In genomic region chrX:10599719-10600155, ce11 we compare ENCODE assay signal across 1 worm cellular context.
A peak's percentile ranks its signal among the peaks of the same experiment; 100 is the strongest.
TF ChIP-seq lines count a peak whose summit lies in the region.

No protein-coding gene starts in this region.

TF ChIP-seq in whole organism, L1 larva, 84 proteins besides CTCF, POLR2A, EP300 and RAD21 (continued from another document):
- TF ChIP-seq sup-37 (GFP tag; optimal IDR thresholded peaks at IDR 0.05; lab: Kevin White, UChicago) (no peak), C34B4.2 (tag; optimal IDR thresholded peaks at IDR 0.05; lab: Kevin White, UChicago) (no peak), dsc-1 (tag; optimal IDR thresholded peaks at IDR 0.05; lab: Kevin White, UChicago) (peak; percentile 83), ceh-8 (GFP tag; optimal IDR thresholded peaks at IDR 0.05; lab: Kevin White, UChicago) (no peak), isw-1 (GFP tag; IDR thresholded peaks at IDR 0.05; lab: Robert Waterston, UW) (no peak), unc-86 (tag; optimal IDR thresholded peaks at IDR 0.05; lab: Kevin White, UChicago) (no peak), nhr-237 (tag; optimal IDR thresholded peaks at IDR 0.05; lab: Kevin White, UChicago) (no peak), pqm-1 (tag; optimal IDR thresholded peaks at IDR 0.05; lab: Kevin White, UChicago) (no peak), zip-4 (GFP tag; optimal IDR thresholded peaks at IDR 0.05; lab: Kevin White, UChicago) (no peak), efl-3 (GFP tag; optimal IDR thresholded peaks at IDR 0.05; lab: Kevin White, UChicago) (no peak), nhr-28 (tag; optimal IDR thresholded peaks at IDR 0.05; lab: Kevin White, UChicago) (no peak), unc-30 (tag; optimal IDR thresholded peaks at IDR 0.05; lab: Kevin White, UChicago) (no peak), lsy-2 (tag; optimal IDR thresholded peaks at IDR 0.05; lab: Kevin White, UChicago) (peak in 1 of 2 experiments; percentile 33), mef-2 (tag; optimal IDR thresholded peaks at IDR 0.05; lab: Kevin White, UChicago) (no peak), mep-1 (tag; optimal IDR thresholded peaks at IDR 0.05; lab: Kevin White, UChicago) (peak; percentile 9), ets-5 (GFP tag; IDR thresholded peaks at IDR 0.05; lab: Robert Waterston, UW) (no peak), ceh-63 (GFP tag; optimal IDR thresholded peaks at IDR 0.05; lab: Kevin White, UChicago) (no peak), nhr-11 (tag; optimal IDR thresholded peaks at IDR 0.05; lab: Kevin White, UChicago) (no peak), hpl-2 (GFP tag; optimal IDR thresholded peaks at IDR 0.05; lab: Kevin White, UChicago) (no peak), fkh-10 (GFP tag; optimal IDR thresholded peaks at IDR 0.05; lab: Kevin White, UChicago) (no peak), lir-3 (tag; optimal IDR thresholded peaks at IDR 0.05; lab: Kevin White, UChicago; ENCODE audit: poor library complexity) (no peak), mab-9 (GFP tag; IDR thresholded peaks at IDR 0.05; lab: Robert Waterston, UW) (0 out of 2 replicates have a peak, but pooled peaks have one; percentile 37), ces-1 (GFP tag; optimal IDR thresholded peaks at IDR 0.05; lab: Kevin White, UChicago) (no peak), nhr-20 (tag; optimal IDR thresholded peaks at IDR 0.05; lab: Kevin White, UChicago) (peak; percentile 56), tlp-1 (tag; optimal IDR thresholded peaks at IDR 0.05; lab: Kevin White, UChicago) (no peak), fos-1 (tag; optimal IDR thresholded peaks at IDR 0.05; lab: Kevin White, UChicago) (no peak), aly-2 (tag; optimal IDR thresholded peaks at IDR 0.05; lab: Kevin White, UChicago) (no peak), pag-3 (tag; optimal IDR thresholded peaks at IDR 0.05; lab: Kevin White, UChicago; ENCODE audit: borderline replicate concordance, insufficient read depth) (no peak), skn-1 (tag; optimal IDR thresholded peaks at IDR 0.05; lab: Kevin White, UChicago) (peak; percentile 21), vab-15 (tag; optimal IDR thresholded peaks at IDR 0.05; lab: Kevin White, UChicago) (no peak), efl-1 (optimal IDR thresholded peaks at IDR 0.05; lab: Kevin White, UChicago) (no peak), efl-1 (GFP tag; optimal IDR thresholded peaks at IDR 0.05 in 1 of 2; lab: Kevin White, UChicago) (peak in 1 of 2 experiments; percentile 28), lin-35 (GFP tag; optimal IDR thresholded peaks at IDR 0.05; lab: Kevin White, UChicago) (no peak), zag-1 (tag; optimal IDR thresholded peaks at IDR 0.05; lab: Kevin White, UChicago) (no peak), lin-14 (GFP tag; optimal IDR thresholded peaks at IDR 0.05; lab: Kevin White, UChicago) (peak; percentile 70), mdl-1 (tag; optimal IDR thresholded peaks at IDR 0.05; lab: Kevin White, UChicago) (no peak)
